Fruit fly (Drosophila melanogaster) whole organism, embryonic: Measurements from ENCODE around the gene ETHR.
A peak's percentile ranks its signal among the peaks of the same experiment; 100 is the strongest.

ENCODE experiments used
- Aef1 ChIP-seq: fragments of 200-800 bp; sonication (Bioruptor generic); IDR thresholded peaks from 3 replicates; pipeline ENCODE4 v1.3.6; 2022; ENCODE audit warnings: missing biosample characterization, missing genetic modification characterization
- Bteb2 ChIP-seq: fragments of 200-800 bp; sonication (Bioruptor generic); optimal IDR thresholded peaks from 2 replicates; lab custom pipeline; 2016; ENCODE audit warnings: missing biosample characterization, missing genetic modification characterization
- CG10209 ChIP-seq: fragments of 200-800 bp; sonication (Bioruptor generic); optimal IDR thresholded peaks from 3 replicates; lab custom pipeline; 2017; ENCODE audit warnings: missing biosample characterization, mild to moderate bottlenecking, missing genetic modification characterization, missing genetic modification reagents
- CG10431 ChIP-seq: fragments of 200-800 bp; sonication (Bioruptor generic); optimal IDR thresholded peaks from 3 replicates; lab custom pipeline; 2018; ENCODE audit warnings: missing biosample characterization, mild to moderate bottlenecking, missing genetic modification characterization
- CG11398 ChIP-seq: fragments of 200-800 bp; sonication (Bioruptor generic); optimal IDR thresholded peaks from 2 replicates; lab custom pipeline; 2016; ENCODE audit warnings: missing biosample characterization, missing genetic modification characterization
- CG13123 ChIP-seq: fragments of 200-800 bp; sonication (Bioruptor generic); optimal IDR thresholded peaks from 2 replicates; lab custom pipeline; 2016; ENCODE audit warnings: missing biosample characterization, missing genetic modification characterization
- CG13287 ChIP-seq: fragments of 200-800 bp; sonication (Bioruptor generic); IDR thresholded peaks from 2 replicates; pipeline ENCODE4 v1.3.6; 2022; ENCODE audit warnings: missing biosample characterization, missing genetic modification characterization; ENCODE audit not compliant: partially characterized antibody
- CG13296 ChIP-seq: fragments of 200-800 bp; sonication (Bioruptor generic); optimal IDR thresholded peaks from 3 replicates; lab custom pipeline; 2018; ENCODE audit warnings: missing biosample characterization, mild to moderate bottlenecking, missing genetic modification characterization
- CG13424 ChIP-seq: fragments of 200-800 bp; sonication (Bioruptor generic); optimal IDR thresholded peaks from 2 replicates; lab custom pipeline; 2019; ENCODE audit warnings: missing biosample characterization, mild to moderate bottlenecking, missing genetic modification characterization, moderate library complexity
- CG14441 ChIP-seq: fragments of 200-800 bp; sonication (Bioruptor generic); IDR thresholded peaks from 2 replicates; pipeline ENCODE4 v1.3.6; 2022; ENCODE audit warnings: missing biosample characterization, missing genetic modification characterization
- CG15073 ChIP-seq: fragments of 200-800 bp; sonication (Bioruptor generic); optimal IDR thresholded peaks from 2 replicates; lab custom pipeline; 2016; ENCODE audit warnings: missing biosample characterization, missing genetic modification characterization
- CG16779 ChIP-seq: fragments of 200-800 bp; sonication (Bioruptor generic); IDR thresholded peaks from 2 replicates; pipeline ENCODE4 v1.3.6; 2022; ENCODE audit warnings: missing biosample characterization, missing genetic modification characterization
- CG17359 ChIP-seq: fragments of 200-800 bp; sonication (Bioruptor generic); optimal IDR thresholded peaks from 3 replicates; lab custom pipeline; 2018; ENCODE audit warnings: missing biosample characterization, mild to moderate bottlenecking, missing genetic modification characterization, moderate library complexity
- CG17361 ChIP-seq: fragments of 200-800 bp; sonication (Bioruptor generic); IDR thresholded peaks from 3 replicates; pipeline ENCODE4 v1.3.6; 2022; ENCODE audit warnings: missing biosample characterization, missing genetic modification characterization
- CG17829 ChIP-seq: fragments of 200-800 bp; optimal IDR thresholded peaks from 2 replicates; lab custom pipeline; 2019; ENCODE audit warnings: missing biosample characterization, mild to moderate bottlenecking, missing genetic modification characterization, moderate library complexity
- CG2199 ChIP-seq: fragments of 200-800 bp; sonication (Bioruptor generic); IDR thresholded peaks from 3 replicates; pipeline ENCODE4 v1.3.6; 2022; ENCODE audit warnings: missing biosample characterization, missing genetic modification characterization
- CG2678 ChIP-seq: fragments of 200-800 bp; sonication (Bioruptor generic); optimal IDR thresholded peaks from 3 replicates; lab custom pipeline; 2019; ENCODE audit warnings: missing biosample characterization, mild to moderate bottlenecking, missing genetic modification characterization, moderate library complexity
- CG3163 ChIP-seq: fragments of 200-800 bp; sonication (Bioruptor generic); optimal IDR thresholded peaks from 3 replicates; lab custom pipeline; 2016; ENCODE audit warnings: missing biosample characterization, missing genetic modification characterization
- CG33557 ChIP-seq: fragments of 200-800 bp; sonication (Bioruptor generic); optimal IDR thresholded peaks from 2 replicates; lab custom pipeline; 2019; ENCODE audit warnings: missing biosample characterization, mild to moderate bottlenecking, missing genetic modification characterization, moderate library complexity
- CG6765 ChIP-seq: fragments of 200-800 bp; sonication (Bioruptor generic); optimal IDR thresholded peaks from 3 replicates; lab custom pipeline; 2017; ENCODE audit warnings: missing biosample characterization, mild to moderate bottlenecking, missing genetic modification characterization
- CG6813 ChIP-seq: fragments of 200-800 bp; sonication (Bioruptor generic); optimal IDR thresholded peaks from 2 replicates; lab custom pipeline; 2017; ENCODE audit warnings: missing biosample characterization, missing genetic modification characterization, mild to moderate bottlenecking, moderate library complexity, missing genetic modification reagents
- CG8281 ChIP-seq: fragments of 200-800 bp; sonication (Bioruptor generic); optimal IDR thresholded peaks from 2 replicates; lab custom pipeline; 2018; ENCODE audit warnings: missing biosample characterization, mild to moderate bottlenecking, missing genetic modification characterization, moderate library complexity
- CG8765 ChIP-seq: fragments of 200-800 bp; sonication (Bioruptor generic); IDR thresholded peaks from 2 replicates; pipeline ENCODE4 v1.3.6; 2022; ENCODE audit warnings: missing biosample characterization, missing genetic modification characterization
- CG8924 ChIP-seq: fragments of 200-800 bp; optimal IDR thresholded peaks from 3 replicates; lab custom pipeline; 2019; ENCODE audit warnings: missing biosample characterization, mild to moderate bottlenecking, missing genetic modification characterization, moderate library complexity
- CG9437 ChIP-seq: fragments of 200-800 bp; sonication (Bioruptor generic); optimal IDR thresholded peaks from 2 replicates; lab custom pipeline; 2018; ENCODE audit warnings: missing biosample characterization, mild to moderate bottlenecking, missing genetic modification characterization
- D19A ChIP-seq: fragments of 200-800 bp; optimal IDR thresholded peaks from 3 replicates; lab custom pipeline; 2019; ENCODE audit warnings: missing biosample characterization, mild to moderate bottlenecking, missing genetic modification characterization, moderate library complexity
- Gsc ChIP-seq: fragments of 200-800 bp; sonication (Bioruptor generic); IDR thresholded peaks from 2 replicates; pipeline ENCODE4 v1.3.6; 2022; ENCODE audit warnings: missing biosample characterization, missing genetic modification characterization
- HmgD ChIP-seq: fragments of 200-800 bp; sonication (Bioruptor generic); optimal IDR thresholded peaks from 3 replicates; lab custom pipeline; 2016; ENCODE audit warnings: missing biosample characterization, missing genetic modification characterization
- Lhr ChIP-seq: fragments of 200-800 bp; sonication (Bioruptor generic); optimal IDR thresholded peaks from 3 replicates; lab custom pipeline; 2017; ENCODE audit warnings: mild to moderate bottlenecking, missing biosample characterization, missing genetic modification reagents, missing genetic modification characterization
- Myb ChIP-seq: fragments of 200-800 bp; sonication (Bioruptor generic); optimal IDR thresholded peaks from 2 replicates; lab custom pipeline; 2016; ENCODE audit warnings: missing biosample characterization, missing genetic modification characterization
- NfI ChIP-seq: fragments of 200-800 bp; sonication (Bioruptor generic); optimal IDR thresholded peaks from 3 replicates; lab custom pipeline; 2018; ENCODE audit warnings: missing biosample characterization, mild to moderate bottlenecking, missing genetic modification characterization, moderate library complexity
- Ptx1 ChIP-seq: fragments of 200-800 bp; sonication (Bioruptor generic); IDR thresholded peaks from 2 replicates; pipeline ENCODE4 v1.3.6; 2022; ENCODE audit warnings: missing biosample characterization, missing genetic modification characterization
- Sin3A ChIP-seq: fragments of >200 bp; optimal IDR thresholded peaks from 2 replicates; lab custom pipeline; 2018
- Xrp1 ChIP-seq: fragments of 200-800 bp; sonication (Bioruptor generic); IDR thresholded peaks from 2 replicates; pipeline ENCODE4 v1.3.6; 2022; ENCODE audit warnings: missing biosample characterization, missing genetic modification characterization
- bigmax ChIP-seq: fragments of 200-800 bp; sonication (Bioruptor generic); optimal IDR thresholded peaks from 2 replicates; lab custom pipeline; 2018; ENCODE audit warnings: missing biosample characterization, mild to moderate bottlenecking, missing genetic modification characterization
- bowl ChIP-seq: fragments of 200-800 bp; sonication (Bioruptor generic); IDR thresholded peaks from 2 replicates; pipeline ENCODE4 v1.3.6; 2022; ENCODE audit warnings: missing biosample characterization, missing genetic modification characterization
- dm ChIP-seq: fragments of 200-800 bp; sonication (Bioruptor generic); optimal IDR thresholded peaks from 3 replicates; lab custom pipeline; 2016; ENCODE audit warnings: missing biosample characterization, missing genetic modification characterization
- dmrt99B ChIP-seq: fragments of 200-800 bp; sonication (Bioruptor generic); optimal IDR thresholded peaks from 2 replicates; lab custom pipeline; 2018; ENCODE audit warnings: missing biosample characterization, mild to moderate bottlenecking, missing genetic modification characterization, moderate library complexity
- emc ChIP-seq: fragments of 200-800 bp; sonication (Bioruptor generic); optimal IDR thresholded peaks from 2 replicates; lab custom pipeline; 2016; ENCODE audit warnings: missing biosample characterization, missing genetic modification characterization
- fd102C ChIP-seq: fragments of 200-800 bp; sonication (Bioruptor generic); optimal IDR thresholded peaks from 2 replicates; lab custom pipeline; 2018; ENCODE audit warnings: missing biosample characterization, mild to moderate bottlenecking, missing genetic modification characterization, moderate library complexity
- hbn ChIP-seq: fragments of 200-800 bp; sonication (Bioruptor generic); IDR thresholded peaks from 2 replicates; pipeline ENCODE4 v1.3.6; 2022; ENCODE audit warnings: missing biosample characterization, missing genetic modification characterization; ENCODE audit not compliant: partially characterized antibody
- luna ChIP-seq: fragments of 200-800 bp; sonication (Bioruptor generic); optimal IDR thresholded peaks from 2 replicates; lab custom pipeline; 2016; ENCODE audit warnings: missing biosample characterization, missing genetic modification characterization
- nau ChIP-seq: fragments of 200-800 bp; sonication (Bioruptor generic); optimal IDR thresholded peaks from 3 replicates; lab custom pipeline; 2017; ENCODE audit warnings: missing biosample characterization, mild to moderate bottlenecking, missing genetic modification characterization, missing genetic modification reagents
- pita ChIP-seq: fragments of 200-800 bp; sonication (Bioruptor generic); optimal IDR thresholded peaks from 2 replicates; lab custom pipeline; 2017; ENCODE audit warnings: missing biosample characterization, mild to moderate bottlenecking, missing genetic modification characterization
- psq ChIP-seq: fragments of 200-800 bp; sonication (Bioruptor generic); optimal IDR thresholded peaks from 2 replicates; lab custom pipeline; 2017; ENCODE audit warnings: missing biosample characterization, missing genetic modification characterization
- ranshi ChIP-seq: fragments of 200-800 bp; sonication (Bioruptor generic); IDR thresholded peaks from 2 replicates; pipeline ENCODE4 v1.3.6; 2022; ENCODE audit warnings: missing biosample characterization, missing genetic modification characterization
- rib ChIP-seq: fragments of 200-800 bp; sonication (Bioruptor generic); IDR thresholded peaks from 2 replicates; pipeline ENCODE4 v1.3.6; 2022; ENCODE audit warnings: missing biosample characterization, missing genetic modification characterization
- schlank ChIP-seq: fragments of 200-800 bp; sonication (Bioruptor generic); optimal IDR thresholded peaks from 2 replicates; lab custom pipeline; 2018; ENCODE audit warnings: missing biosample characterization, mild to moderate bottlenecking, missing genetic modification characterization
- sens-2 ChIP-seq: fragments of 200-800 bp; sonication (Bioruptor generic); IDR thresholded peaks from 2 replicates; pipeline ENCODE4 v1.3.6; 2022; ENCODE audit warnings: missing biosample characterization, missing genetic modification characterization
- ssp ChIP-seq: fragments of 200-800 bp; sonication (Bioruptor generic); IDR thresholded peaks from 2 replicates; pipeline ENCODE4 v1.3.6; 2022; ENCODE audit warnings: missing biosample characterization, missing genetic modification characterization
- yki ChIP-seq: fragments of >200 bp; optimal IDR thresholded peaks from 3 replicates; lab custom pipeline; 2018

Gene ETHR

dm6 chr3R:21205680-21206326 lies 41.0 kb upstream of the ETHR start (continued):
- TF ChIP-seq CG17361 = peak; percentile 78
- no peak for TF ChIP-seq schlank (tag; lab: Kevin White, UChicago)
- TF ChIP-seq CG13287 (GFP tag; lab: Robert Waterston, UW) = no peak
- no peak for TF ChIP-seq luna
- TF ChIP-seq CG33557 = no peak
- TF ChIP-seq bowl = no peak
- peak; percentile 52 for TF ChIP-seq Ptx1
- no peak for TF ChIP-seq emc (GFP tag; lab: Kevin White, UChicago)
- no peak for TF ChIP-seq CG8765 (GFP tag; lab: Robert Waterston, UW)
- TF ChIP-seq HmgD (GFP tag; lab: Kevin White, UChicago) = no peak
- TF ChIP-seq Bteb2 (GFP tag; lab: Kevin White, UChicago) = no peak
- TF ChIP-seq NfI (GFP tag; lab: Kevin White, UChicago) = no peak
- TF ChIP-seq sens-2 (GFP tag; lab: Robert Waterston, UW) = peak; percentile 19; the same call in 1 of the 2 replicates
- no peak for TF ChIP-seq hbn (GFP tag; lab: Robert Waterston, UW)
- TF ChIP-seq fd102C (GFP tag; lab: Kevin White, UChicago) = no peak
- peak; percentile 54 for TF ChIP-seq dmrt99B (tag; lab: Kevin White, UChicago)
- no peak for TF ChIP-seq CG16779 (GFP tag; lab: Robert Waterston, UW)
- no peak for TF ChIP-seq rib
- no peak for TF ChIP-seq CG13123 (GFP tag; lab: Kevin White, UChicago)
- TF ChIP-seq CG10431 (GFP tag; lab: Kevin White, UChicago) = peak; percentile 11
- no peak for TF ChIP-seq Lhr (GFP tag; lab: Kevin White, UChicago)
- no peak for TF ChIP-seq CG3163 (GFP tag; lab: Kevin White, UChicago)
- TF ChIP-seq Gsc = no peak
- peak; percentile 21 for TF ChIP-seq CG8924 (tag; lab: Kevin White, UChicago)
- TF ChIP-seq CG6813 (GFP tag; lab: Kevin White, UChicago) = no peak
- TF ChIP-seq CG8281 (tag; lab: Kevin White, UChicago) = peak; percentile 5
- no peak for TF ChIP-seq CG6765 (GFP tag; lab: Kevin White, UChicago)
- no peak for TF ChIP-seq CG13424 (tag; lab: Kevin White, UChicago)
- no peak for TF ChIP-seq CG2199
- peak; percentile 48; the same call in 1 of the 2 replicates for TF ChIP-seq ssp (GFP tag; lab: Robert Waterston, UW)
- TF ChIP-seq psq = no peak
- no peak for TF ChIP-seq bigmax (GFP tag; lab: Kevin White, UChicago)
- peak; percentile 35 for TF ChIP-seq CG17829 (tag; lab: Kevin White, UChicago)
- TF ChIP-seq CG14441 (GFP tag; lab: Robert Waterston, UW) = peak; percentile 41; the same call in 1 of the 2 replicates
- peak; percentile 58 for TF ChIP-seq nau (GFP tag; lab: Kevin White, UChicago)
- TF ChIP-seq yki (lab: Kevin White, UChicago) = no peak
- no peak for TF ChIP-seq pita
- no peak for TF ChIP-seq CG15073 (GFP tag; lab: Kevin White, UChicago)
- peak; percentile 19; the same call in 1 of the 3 replicates for TF ChIP-seq Aef1 (GFP tag; lab: Robert Waterston, UW)
- no peak for TF ChIP-seq Myb (GFP tag; lab: Kevin White, UChicago)
- TF ChIP-seq dm (GFP tag; lab: Kevin White, UChicago) = no peak
- no peak for TF ChIP-seq CG11398 (GFP tag; lab: Kevin White, UChicago)
- peak; percentile 46 for TF ChIP-seq CG2678 (tag; lab: Kevin White, UChicago)
- peak; percentile 63 for TF ChIP-seq CG17359 (tag; lab: Kevin White, UChicago)
- peak; percentile 55; the same call in 1 of the 2 replicates for TF ChIP-seq Xrp1 (GFP tag; lab: Robert Waterston, UW)
- no peak for TF ChIP-seq Sin3A
- no peak for TF ChIP-seq CG13296 (GFP tag; lab: Kevin White, UChicago)
- peak; percentile 51 for TF ChIP-seq CG9437 (GFP tag; lab: Kevin White, UChicago)
- peak; percentile 49 for TF ChIP-seq D19A (tag; lab: Kevin White, UChicago)
- no peak for TF ChIP-seq ranshi
- TF ChIP-seq CG10209 = no peak
